Fruit fly (Drosophila melanogaster): ENCODE measurements around the gene Eaf6.
A peak's percentile ranks its signal among the peaks of the same experiment; 100 is the strongest.

DNA sequence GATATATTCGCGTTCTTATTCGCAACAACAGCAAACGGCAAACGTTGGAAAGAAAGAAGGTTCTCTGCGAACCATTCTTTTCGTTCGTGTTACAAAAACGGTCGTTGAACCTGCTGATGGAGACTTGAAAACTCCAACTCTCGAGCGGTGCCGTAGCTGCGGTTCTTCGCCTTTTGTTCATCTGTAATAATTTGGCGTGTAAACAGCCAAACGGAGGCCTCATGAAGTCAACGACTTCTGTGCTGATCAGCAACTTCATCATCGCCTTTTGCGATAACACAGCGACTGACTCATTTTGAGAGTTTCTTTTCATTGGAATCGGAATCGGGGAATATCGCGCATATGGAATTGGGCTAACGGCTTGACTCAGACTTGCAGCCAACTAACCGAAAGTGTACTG is 9.3 kb upstream of the Eaf6 start:
- TF ChIP-seq Sox102F (GFP tag; optimal IDR thresholded peaks at IDR 0.05) (peak; percentile 4), Gug (GFP tag; IDR thresholded peaks at IDR 0.05) (no peak), CG3032 (tag; optimal IDR thresholded peaks at IDR 0.05) (no peak), CG6808 (GFP tag; optimal IDR thresholded peaks at IDR 0.05) (no peak)

All from whole organism, prepupa.